Worm (Caenorhabditis elegans) whole organism, late embryonic: ENCODE data around the gene tag-153.

Experiments used
- ceh-24 ChIP-seq: sonication (generic microtip); optimal IDR thresholded peaks from 2 replicates; lab custom pipeline; 2016; ENCODE audit warnings: mild to moderate bottlenecking, missing genetic modification characterization, missing compliant biosample characterization
- ceh-9 ChIP-seq: sonication (generic microtip); optimal IDR thresholded peaks from 2 replicates; lab custom pipeline; 2016; ENCODE audit warnings: mild to moderate bottlenecking, missing genetic modification characterization, inconsistent platforms, missing compliant biosample characterization
- eyg-1 ChIP-seq: sonication (generic microtip); optimal IDR thresholded peaks from 2 replicates; lab custom pipeline; 2016; ENCODE audit warnings: missing genotype, missing genetic modification characterization, missing compliant biosample characterization
- lim-6 ChIP-seq: sonication (generic microtip); optimal IDR thresholded peaks from 2 replicates; lab custom pipeline; 2016; ENCODE audit warnings: missing genetic modification characterization, missing compliant biosample characterization
- madf-2 ChIP-seq: sonication (generic microtip); optimal IDR thresholded peaks from 2 replicates; lab custom pipeline; 2017; ENCODE audit warnings: missing genetic modification characterization, missing compliant biosample characterization
- mec-3 ChIP-seq: sonication (generic microtip); optimal IDR thresholded peaks from 2 replicates; lab custom pipeline; 2016; ENCODE audit warnings: borderline replicate concordance, missing genetic modification characterization, missing compliant biosample characterization
- pha-4 ChIP-seq: fragments of 150-350 bp; optimal IDR thresholded peaks from 2 replicates; lab custom pipeline; 2018; ENCODE audit warnings: missing biosample characterization, missing genetic modification reagents, missing genetic modification characterization
- sdc-2 ChIP-seq: sonication (generic microtip); optimal IDR thresholded peaks from 2 replicates; lab custom pipeline; 2016; ENCODE audit warnings: missing genotype, missing genetic modification characterization, missing compliant biosample characterization
- sox-4 ChIP-seq: sonication (generic microtip); optimal IDR thresholded peaks from 2 replicates; lab custom pipeline; 2017; ENCODE audit warnings: mild to moderate bottlenecking, missing genetic modification characterization, inconsistent platforms, missing compliant biosample characterization
- unc-3 ChIP-seq, 2 experiments: fragments of 200-800 bp in 1 of 2; sonication (Bioruptor generic) in 1 of 2; sonication (generic microtip) in 1 of 2; conservative IDR thresholded peaks in 1 of 2; optimal IDR thresholded peaks in 1 of 2; 2 replicates each; pipeline versions ENCODE4 v1.3.6 to Lab custom; 2016 to 2022; ENCODE audit warnings: missing compliant biosample characterization in 2 of 2, missing genetic modification characterization in 2 of 2, missing genetic modification reagents in 1 of 2
- unc-86 ChIP-seq: sonication (generic microtip); optimal IDR thresholded peaks from 2 replicates; lab custom pipeline; 2016; ENCODE audit warnings: missing genetic modification characterization, missing compliant biosample characterization

ce11 chrV:9336462-9336861, 13.6 kb downstream of the tag-153 start, which contains the start of gene coq-6:
- TF ChIP-seq mec-3 (no peak), eyg-1 (tag; lab: Kevin White, UChicago) (no peak), madf-2 (no peak), lim-6 (tag; lab: Kevin White, UChicago) (no peak), sox-4 (tag; lab: Kevin White, UChicago) (no peak), sdc-2 (tag; lab: Kevin White, UChicago) (no peak), pha-4 (tag; lab: Kevin White, UChicago) (no peak), ceh-24 (tag; lab: Kevin White, UChicago) (no peak), unc-3 (GFP tag; conservative IDR thresholded peaks at IDR 0.05; lab: Robert Waterston, UW) (no peak), unc-3 (tag; optimal IDR thresholded peaks at IDR 0.05; lab: Kevin White, UChicago) (no peak), unc-86 (tag; lab: Kevin White, UChicago) (no peak), ceh-9 (tag; lab: Kevin White, UChicago) (no peak)
